Fruit fly (Drosophila melanogaster): ENCODE data around the gene CG12355.

Gene CG12355

dm6 chr3L:15493886-15494598 lies 1.3 kb downstream of the CG12355 start (continued):
- TF ChIP-seq Mad (GFP tag; optimal IDR thresholded peaks at IDR 0.05): no peak
- TF ChIP-seq seq (GFP tag; IDR thresholded peaks at IDR 0.05): peak; percentile 58; the same call in 1 of the 2 replicates
- TF ChIP-seq CG6272 (GFP tag; IDR thresholded peaks at IDR 0.05): no peak
- TF ChIP-seq CG2199 (GFP tag; IDR thresholded peaks at IDR 0.05): no peak
- no peak for TF ChIP-seq hkb (optimal IDR thresholded peaks at IDR 0.05)
- peak; percentile 44 for TF ChIP-seq hkb (GFP tag; IDR thresholded peaks at IDR 0.05)
- TF ChIP-seq sob (GFP tag; IDR thresholded peaks at IDR 0.05): no peak
- TF ChIP-seq Atf-2 (GFP tag; optimal IDR thresholded peaks at IDR 0.05): no peak
- peak; percentile 24; the same call in 1 of the 2 replicates for TF ChIP-seq CG32532 (GFP tag; IDR thresholded peaks at IDR 0.05)
- no peak for TF ChIP-seq CG11093 (GFP tag; IDR thresholded peaks at IDR 0.05)
- TF ChIP-seq Doc3 (GFP tag; IDR thresholded peaks at IDR 0.05; ENCODE audit: partially characterized antibody): no peak
- TF ChIP-seq Sry-β (GFP tag; optimal IDR thresholded peaks at IDR 0.05): no peak
- TF ChIP-seq zen (tag; optimal IDR thresholded peaks at IDR 0.05): no peak
- TF ChIP-seq CG18262 (tag; optimal IDR thresholded peaks at IDR 0.05): peak; percentile 29
- TF ChIP-seq H15 (GFP tag; IDR thresholded peaks at IDR 0.05): no peak
- TF ChIP-seq gro (GFP tag; optimal IDR thresholded peaks at IDR 0.05): no peak
- TF ChIP-seq CG11695 (GFP tag; IDR thresholded peaks at IDR 0.05): no peak
- TF ChIP-seq Spps (tag; optimal IDR thresholded peaks at IDR 0.05): no peak
- no peak for TF ChIP-seq kay (GFP tag; optimal IDR thresholded peaks at IDR 0.05)
- no peak for TF ChIP-seq slou (GFP tag; optimal IDR thresholded peaks at IDR 0.05)
- no peak for TF ChIP-seq Mes4 (GFP tag; optimal IDR thresholded peaks at IDR 0.05)
- peak in 1 of 2 experiments; percentile 27 for TF ChIP-seq Hr51 (GFP tag; optimal IDR thresholded peaks at IDR 0.05)
- TF ChIP-seq peb (GFP tag; IDR thresholded peaks at IDR 0.05): no peak
- no peak for TF ChIP-seq CG1024 (GFP tag; IDR thresholded peaks at IDR 0.05)
- TF ChIP-seq phol (tag; optimal IDR thresholded peaks at IDR 0.05): peak; percentile 36
- no peak for TF ChIP-seq CG4360 (GFP tag; IDR thresholded peaks at IDR 0.05)
- no peak for TF ChIP-seq CG8944 (GFP tag; optimal IDR thresholded peaks at IDR 0.05)
- TF ChIP-seq Neu2 (GFP tag; optimal IDR thresholded peaks at IDR 0.05; ENCODE audit: borderline replicate concordance): no peak
- no peak for TF ChIP-seq Deaf1 (tag; optimal IDR thresholded peaks at IDR 0.05)
- TF ChIP-seq CG7271 (tag; optimal IDR thresholded peaks at IDR 0.05): no peak
- TF ChIP-seq Myb (GFP tag; optimal IDR thresholded peaks at IDR 0.05): no peak
- TF ChIP-seq NFAT (GFP tag; IDR thresholded peaks at IDR 0.05): no peak
- no peak for TF ChIP-seq BEAF-32 (GFP tag; optimal IDR thresholded peaks at IDR 0.05)
- TF ChIP-seq CG9609 (GFP tag; optimal IDR thresholded peaks at IDR 0.05): no peak
- no peak for TF ChIP-seq Ssrp (tag; optimal IDR thresholded peaks at IDR 0.05)
- no peak for TF ChIP-seq Dp (GFP tag; optimal IDR thresholded peaks at IDR 0.05)
- TF ChIP-seq NK7.1 (GFP tag; optimal IDR thresholded peaks at IDR 0.05): no peak
- no peak for TF ChIP-seq luna (GFP tag; optimal IDR thresholded peaks at IDR 0.05)
- peak; percentile 37; the same call in 1 of the 2 replicates for TF ChIP-seq CG9932 (GFP tag; IDR thresholded peaks at IDR 0.05)
- no peak for TF ChIP-seq ind (GFP tag; optimal IDR thresholded peaks at IDR 0.05)
- no peak for TF ChIP-seq Side (GFP tag; optimal IDR thresholded peaks at IDR 0.05)
- peak; percentile 82 for TF ChIP-seq cwo (GFP tag; optimal IDR thresholded peaks at IDR 0.05)
- TF ChIP-seq trem (tag; optimal IDR thresholded peaks at IDR 0.05): no peak
- no peak for TF ChIP-seq CG8290 (GFP tag; optimal IDR thresholded peaks at IDR 0.05)
- TF ChIP-seq CG8290 (tag; optimal IDR thresholded peaks at IDR 0.05): no peak
- no peak for TF ChIP-seq C15 (GFP tag; IDR thresholded peaks at IDR 0.05)
- peak; percentile 37 for TF ChIP-seq Hmr (GFP tag; optimal IDR thresholded peaks at IDR 0.05)
- TF ChIP-seq CG3281 (GFP tag; optimal IDR thresholded peaks at IDR 0.05): peak; percentile 54
- TF ChIP-seq jumu (GFP tag; optimal IDR thresholded peaks at IDR 0.05): no peak
- TF ChIP-seq CG17568 (GFP tag; optimal IDR thresholded peaks at IDR 0.05): no peak
- 0 out of 4 replicates have a peak, but pooled peaks have one; percentile 12 for TF ChIP-seq chinmo (GFP tag; IDR thresholded peaks at IDR 0.05; ENCODE audit: partially characterized antibody)
